Worm (Caenorhabditis elegans): ENCODE measurements around the gene lgc-36.
A peak's percentile ranks its signal among the peaks of the same experiment; 100 is the strongest.

lgc-36 gene

ce11 chrV:11281414-11282209, 22.8 kb upstream of the lgc-36 start:
- TF ChIP-seq Y95B8A.8 (GFP tag; IDR thresholded peaks at IDR 0.05), result no peak
- no peak for TF ChIP-seq ceh-100 (GFP tag; IDR thresholded peaks at IDR 0.05)
- no peak for TF ChIP-seq Y67H2A.10 (GFP tag; conservative IDR thresholded peaks at IDR 0.05)
- TF ChIP-seq snpc-1.1 (tag; optimal IDR thresholded peaks at IDR 0.05; ENCODE audit: insufficient read depth), result no peak
- no peak for TF ChIP-seq snpc-1.3 (tag; optimal IDR thresholded peaks at IDR 0.05; ENCODE audit: insufficient read depth)
- TF ChIP-seq madf-3 (GFP tag; IDR thresholded peaks at IDR 0.05), result no peak
- TF ChIP-seq pbrm-1 (GFP tag; IDR thresholded peaks at IDR 0.05), result no peak
- TF ChIP-seq attf-3 (GFP tag; conservative IDR thresholded peaks at IDR 0.05), result no peak
- no peak for TF ChIP-seq egl-18 (GFP tag; IDR thresholded peaks at IDR 0.05)
- TF ChIP-seq cebp-1 (GFP tag; IDR thresholded peaks at IDR 0.05), result no peak
- no peak for TF ChIP-seq cebp-1 (tag; optimal IDR thresholded peaks at IDR 0.05)
- no peak for TF ChIP-seq lin-26 (GFP tag; IDR thresholded peaks at IDR 0.05)

DNA sequence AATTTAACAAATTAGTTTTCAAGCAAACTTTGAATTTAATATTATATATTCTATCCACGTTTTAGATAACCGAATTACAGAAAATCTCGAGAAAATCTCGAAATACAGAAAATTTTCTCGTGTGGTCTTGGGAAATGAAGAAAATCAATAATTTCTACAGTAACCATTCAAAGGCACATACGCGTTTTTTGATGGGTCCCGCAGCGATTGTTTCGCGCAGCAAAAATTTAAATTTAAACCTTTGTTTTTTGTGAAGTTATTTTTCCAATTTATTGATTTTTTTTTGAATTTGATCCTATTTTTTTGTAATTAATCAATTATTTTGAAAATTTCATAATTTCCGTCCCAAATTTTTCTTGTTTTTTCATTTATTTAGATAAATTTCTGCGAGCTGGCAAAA, 20.8 kb upstream of the lgc-36 start:
- TF ChIP-seq snpc-4 (GFP tag; optimal IDR thresholded peaks at IDR 0.05) (no peak), snpc-4 (tag; optimal IDR thresholded peaks at IDR 0.05) (peak in 1 of 4 experiments; percentile 47), xnd-1 (tag; optimal IDR thresholded peaks at IDR 0.05) (peak; percentile 96), F33H1.4 (GFP tag; IDR thresholded peaks at IDR 0.05) (peak; percentile 95), athp-1 (tag; optimal IDR thresholded peaks at IDR 0.05) (peak; percentile 6), efl-1 (GFP tag; optimal IDR thresholded peaks at IDR 0.05) (peak; percentile 22), D2030.7 (GFP tag; IDR thresholded peaks at IDR 0.05) (peak; percentile 51; the same call in 1 of the 2 replicates), tbx-9 (tag; optimal IDR thresholded peaks at IDR 0.05; ENCODE audit: borderline replicate concordance) (no peak), snpc-1.1 (tag; optimal IDR thresholded peaks at IDR 0.05; ENCODE audit: insufficient read depth) (peak; percentile 1), mcd-1 (GFP tag; IDR thresholded peaks at IDR 0.05) (peak; percentile 37; the same call in 1 of the 2 replicates), madf-8 (GFP tag; conservative IDR thresholded peaks at IDR 0.05) (peak; percentile 81), snpc-3.4 (tag; optimal IDR thresholded peaks at IDR 0.05) (peak; percentile 72), lsl-1 (GFP tag; optimal IDR thresholded peaks at IDR 0.05) (peak; percentile 93), him-1 (tag; optimal IDR thresholded peaks at IDR 0.05) (peak; percentile 5), bed-1 (GFP tag; IDR thresholded peaks at IDR 0.05) (no peak), snpc-1.3 (tag; optimal IDR thresholded peaks at IDR 0.05; ENCODE audit: insufficient read depth) (peak; percentile 40), ztf-6 (GFP tag; IDR thresholded peaks at IDR 0.05) (no peak), F49E8.2 (tag; optimal IDR thresholded peaks at IDR 0.05; ENCODE audit: insufficient read depth) (peak; percentile 37), lin-54 (GFP tag; optimal IDR thresholded peaks at IDR 0.05) (peak; percentile 78), ztf-18 (tag; optimal IDR thresholded peaks at IDR 0.05) (no peak), madf-6 (GFP tag; IDR thresholded peaks at IDR 0.05) (peak; percentile 95), ceh-91 (GFP tag; IDR thresholded peaks at IDR 0.05) (peak; percentile 45; the same call in 1 of the 2 replicates), attf-6 (GFP tag; IDR thresholded peaks at IDR 0.05) (no peak)

DNA sequence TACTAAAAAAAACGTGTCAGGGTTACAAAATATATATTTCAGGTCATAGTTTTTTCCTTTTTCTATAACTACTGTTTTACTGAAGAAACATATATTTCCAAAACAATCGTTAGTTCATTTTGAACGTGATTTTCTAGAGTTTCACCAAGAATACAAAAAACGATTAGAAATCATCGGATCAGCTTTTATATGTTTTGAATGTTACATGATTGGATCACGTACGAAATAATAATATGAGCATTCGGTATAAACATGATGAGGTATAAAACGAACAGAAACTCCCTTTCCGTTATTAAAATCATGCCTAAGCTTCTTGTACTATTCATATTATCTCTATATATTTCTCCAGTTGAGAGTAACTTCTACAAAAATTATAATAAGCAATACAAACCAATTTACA, 14.1 kb upstream of the lgc-36 start, which contains the start of gene clec-223:
clec-223 (plus strand) TSS at position 301 of the 400 bp plus-strand sequence.
- TF ChIP-seq hrde-1 (tag; optimal IDR thresholded peaks at IDR 0.05; ENCODE audit: borderline replicate concordance) (no peak), sdz-38 (tag; optimal IDR thresholded peaks at IDR 0.05) (no peak), atf-7 (tag; optimal IDR thresholded peaks at IDR 0.05) (no peak), F52B5.7 (tag; optimal IDR thresholded peaks at IDR 0.05) (no peak)

Data from whole organism, young adult.